Worm (Caenorhabditis elegans): ENCODE measurements around the gene kin-29.

DNA sequence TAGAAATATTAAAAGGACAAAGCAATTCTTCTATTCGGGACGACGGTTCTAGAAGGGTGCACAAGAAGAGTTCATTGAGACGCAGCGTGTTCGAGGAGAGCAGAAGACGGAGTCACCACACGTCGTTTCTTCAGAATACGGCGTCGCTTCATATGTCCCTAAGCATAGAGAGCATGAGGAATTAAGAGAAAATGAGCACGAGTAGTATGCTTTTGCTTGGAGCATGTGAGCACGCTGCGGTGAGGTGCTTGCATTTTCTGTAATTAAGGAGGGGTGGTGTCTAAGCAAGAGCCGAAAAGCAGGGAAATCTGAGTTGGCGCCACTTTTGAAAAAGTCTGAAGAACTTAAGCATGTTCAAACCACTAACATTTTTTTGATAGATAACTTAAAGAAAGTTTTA lies 44.8 kb downstream of the kin-29 start, which contains the start of gene C14A11.5:
- TF ChIP-seq C17E4.6 (GFP tag; IDR thresholded peaks at IDR 0.05) (no peak), rcor-1 (GFP tag; IDR thresholded peaks at IDR 0.05) (no peak), D2030.7 (GFP tag; IDR thresholded peaks at IDR 0.05) (no peak), F57A8.1 (GFP tag; optimal IDR thresholded peaks at IDR 0.05) (no peak), pha-4 (tag; optimal IDR thresholded peaks at IDR 0.05) (no peak), ceh-40 (GFP tag; IDR thresholded peaks at IDR 0.05) (no peak), nfya-2 (GFP tag; IDR thresholded peaks at IDR 0.05) (no peak), fkh-3 (tag; optimal IDR thresholded peaks at IDR 0.05) (no peak), madf-3 (GFP tag; IDR thresholded peaks at IDR 0.05) (no peak), ceh-58 (GFP tag; IDR thresholded peaks at IDR 0.05) (no peak), snpc-4 (GFP tag; optimal IDR thresholded peaks at IDR 0.05) (no peak), snpc-4 (tag; optimal IDR thresholded peaks at IDR 0.05) (no peak), ama-1 (optimal IDR thresholded peaks at IDR 0.05) (no peak), ama-1 (GFP tag; optimal IDR thresholded peaks at IDR 0.05) (no peak), chd-7 (tag; optimal IDR thresholded peaks at IDR 0.05) (no peak)
